Fruit fly (Drosophila melanogaster): ENCODE data around the gene Alg13.

The Alg13 gene

DNA sequence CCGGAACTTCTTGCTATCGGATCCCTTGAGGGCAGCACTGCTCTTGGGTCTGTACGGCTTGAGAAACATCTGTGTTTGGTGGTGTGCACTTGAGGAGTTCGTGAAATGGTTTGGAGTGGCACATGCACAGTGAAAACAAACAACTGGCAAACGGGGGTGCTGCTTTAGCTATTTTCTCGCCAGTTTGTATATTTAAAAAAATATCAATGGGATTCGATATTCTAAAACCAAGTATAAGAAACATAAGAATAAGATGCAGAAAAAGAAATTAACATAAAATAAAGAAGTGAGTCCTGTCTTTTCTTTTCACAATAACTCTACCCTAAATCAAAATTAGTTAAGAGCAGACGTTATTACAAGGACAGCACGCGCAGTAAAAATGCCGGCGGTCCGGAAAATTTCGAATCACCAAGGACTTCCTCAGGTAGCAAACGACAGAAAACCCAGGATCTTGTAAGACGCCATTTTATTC, 13.3 kb upstream of the Alg13 start, which contains the start of gene eIF2D (continued):
- no peak for TF ChIP-seq Doc3 (GFP tag; IDR thresholded peaks at IDR 0.05; ENCODE audit: partially characterized antibody)
- peak; percentile 69 for TF ChIP-seq grau (tag; optimal IDR thresholded peaks at IDR 0.05)
- TF ChIP-seq Dll (GFP tag; IDR thresholded peaks at IDR 0.05; ENCODE audit: partially characterized antibody), result no peak
- TF ChIP-seq B-H2 (GFP tag; optimal IDR thresholded peaks at IDR 0.05), result peak; percentile 46
- no peak for TF ChIP-seq da (GFP tag; optimal IDR thresholded peaks at IDR 0.05)
- no peak for TF ChIP-seq sqz (GFP tag; optimal IDR thresholded peaks at IDR 0.05)
- no peak for TF ChIP-seq jigr1 (GFP tag; IDR thresholded peaks at IDR 0.05)
- TF ChIP-seq Sry-δ (GFP tag; optimal IDR thresholded peaks at IDR 0.05), result peak; percentile 24
- no peak for TF ChIP-seq CG16815 (GFP tag; optimal IDR thresholded peaks at IDR 0.05)
- peak; percentile 28 for TF ChIP-seq jumu (GFP tag; optimal IDR thresholded peaks at IDR 0.05)
- no peak for TF ChIP-seq Adf1 (GFP tag; IDR thresholded peaks at IDR 0.05)
- peak; percentile 22 for TF ChIP-seq CG1602 (GFP tag; optimal IDR thresholded peaks at IDR 0.05)
- TF ChIP-seq CG34224 (GFP tag; IDR thresholded peaks at IDR 0.05; ENCODE audit: partially characterized antibody), result no peak
- no peak for TF ChIP-seq CG6175 (GFP tag; IDR thresholded peaks at IDR 0.05)
- no peak for TF ChIP-seq trh (GFP tag; optimal IDR thresholded peaks at IDR 0.05)
- peak; percentile 73 for TF ChIP-seq CG10267 (tag; optimal IDR thresholded peaks at IDR 0.05)
- TF ChIP-seq sug (tag; optimal IDR thresholded peaks at IDR 0.05), result peak; percentile 51
- TF ChIP-seq Asciz (GFP tag; optimal IDR thresholded peaks at IDR 0.05), result no peak
- TF ChIP-seq CG8290 (GFP tag; optimal IDR thresholded peaks at IDR 0.05), result no peak
- TF ChIP-seq CG8290 (tag; optimal IDR thresholded peaks at IDR 0.05), result no peak
- peak; percentile 28 for TF ChIP-seq CG6683 (GFP tag; optimal IDR thresholded peaks at IDR 0.05)
- peak; percentile 62 for TF ChIP-seq ttk (GFP tag; IDR thresholded peaks at IDR 0.05)
- TF ChIP-seq CG13624 (GFP tag; optimal IDR thresholded peaks at IDR 0.05), result peak; percentile 51
- no peak for TF ChIP-seq Sox100B (GFP tag; optimal IDR thresholded peaks at IDR 0.05)
- TF ChIP-seq Awh (GFP tag; IDR thresholded peaks at IDR 0.05), result peak; percentile 47; the same call in 1 of the 2 replicates
- no peak for TF ChIP-seq sr (GFP tag; IDR thresholded peaks at IDR 0.05)
- peak; percentile 36 for TF ChIP-seq CG12769 (tag; optimal IDR thresholded peaks at IDR 0.05)
- TF ChIP-seq gfzf (GFP tag; optimal IDR thresholded peaks at IDR 0.05), result peak; percentile 1
- peak; percentile 57 for TF ChIP-seq CG10147 (GFP tag; optimal IDR thresholded peaks at IDR 0.05)
- no peak for TF ChIP-seq CG11723 (GFP tag; optimal IDR thresholded peaks at IDR 0.05)
- TF ChIP-seq sna (GFP tag; IDR thresholded peaks at IDR 0.05; ENCODE audit: partially characterized antibody), result no peak; the same call in 1 of the 2 replicates
- TF ChIP-seq pb (GFP tag; optimal IDR thresholded peaks at IDR 0.05), result no peak
- peak; percentile 40 for TF ChIP-seq CG2116 (GFP tag; optimal IDR thresholded peaks at IDR 0.05)
- TF ChIP-seq Vsx1 (GFP tag; optimal IDR thresholded peaks at IDR 0.05), result no peak
- TF ChIP-seq unpg (GFP tag; optimal IDR thresholded peaks at IDR 0.05), result no peak
- TF ChIP-seq wek (GFP tag; optimal IDR thresholded peaks at IDR 0.05), result peak; percentile 83
- TF ChIP-seq nerfin-2 (GFP tag; IDR thresholded peaks at IDR 0.05; ENCODE audit: partially characterized antibody), result no peak
- no peak for TF ChIP-seq bbx (GFP tag; IDR thresholded peaks at IDR 0.05; ENCODE audit: partially characterized antibody)
- TF ChIP-seq al (GFP tag; IDR thresholded peaks at IDR 0.05), result peak; percentile 18; the same call in 1 of the 2 replicates
- peak; percentile 74 for TF ChIP-seq CG2678 (tag; optimal IDR thresholded peaks at IDR 0.05)
- TF ChIP-seq slbo (GFP tag; IDR thresholded peaks at IDR 0.05), result peak; percentile 63
- no peak for TF ChIP-seq Lim3 (GFP tag; IDR thresholded peaks at IDR 0.05)
- peak; percentile 69 for TF ChIP-seq nmo (GFP tag; optimal IDR thresholded peaks at IDR 0.05)
- TF ChIP-seq CG12744 (GFP tag; optimal IDR thresholded peaks at IDR 0.05), result peak; percentile 47
- TF ChIP-seq slou (GFP tag; optimal IDR thresholded peaks at IDR 0.05), result no peak
- TF ChIP-seq scrt (GFP tag; optimal IDR thresholded peaks at IDR 0.05), result no peak
- TF ChIP-seq Hr3 (GFP tag; optimal IDR thresholded peaks at IDR 0.05), result peak; percentile 27
- TF ChIP-seq nom (GFP tag; optimal IDR thresholded peaks at IDR 0.05), result peak; percentile 20
- TF ChIP-seq klu (GFP tag; IDR thresholded peaks at IDR 0.05), result no peak
- peak; percentile 60 for TF ChIP-seq CG13775 (GFP tag; optimal IDR thresholded peaks at IDR 0.05)
